Worm (Caenorhabditis elegans) whole organism, L1 larva: ENCODE data around the gene Y70C5A.2.

Experiments
- blmp-1 ChIP-seq: fragments of 150-350 bp; optimal IDR thresholded peaks from 2 replicates; lab custom pipeline; 2014; ENCODE audit warnings: missing biosample characterization, missing genetic modification characterization
- dpl-1 ChIP-seq, 3 experiments: fragments of 150-350 bp in 2 of 3; sonication (generic microtip) in 1 of 3; optimal IDR thresholded peaks; 2 replicates each; lab custom pipeline; 2014 to 2017; ENCODE audit warnings: missing biosample characterization in 3 of 3, missing genetic modification characterization in 3 of 3, missing genetic modification reagents in 3 of 3
- nhr-12 ChIP-seq: sonication (generic microtip); optimal IDR thresholded peaks from 2 replicates; lab custom pipeline; 2017; ENCODE audit warnings: missing biosample characterization, missing genetic modification characterization
- nhr-20 ChIP-seq: sonication (generic microtip); optimal IDR thresholded peaks from 2 replicates; lab custom pipeline; 2016; ENCODE audit warnings: mild to moderate bottlenecking, missing genetic modification characterization, missing compliant biosample characterization
- nhr-77 ChIP-seq: fragments of 150-350 bp; optimal IDR thresholded peaks from 2 replicates; lab custom pipeline; 2014; ENCODE audit warnings: missing biosample characterization, missing genetic modification characterization
- unc-62 ChIP-seq: fragments of 150-350 bp; optimal IDR thresholded peaks from 2 replicates; lab custom pipeline; 2014; ENCODE audit warnings: missing biosample characterization, missing genetic modification reagents, missing genetic modification characterization

DNA sequence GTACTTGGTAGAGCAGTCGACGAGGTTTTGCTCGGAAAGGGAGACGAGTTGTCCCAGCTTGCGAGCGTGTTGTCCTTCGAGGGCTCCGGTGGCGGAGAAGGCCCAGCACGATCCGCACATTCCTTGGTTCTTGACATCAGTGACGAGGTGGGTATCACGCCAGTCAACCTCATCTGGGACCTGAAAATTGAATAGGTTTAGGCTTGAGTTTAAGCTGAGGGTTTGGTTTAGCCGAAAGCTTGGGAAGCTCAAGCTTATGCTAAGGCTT, 29.3 kb downstream of the Y70C5A.2 start:
- TF ChIP-seq dpl-1 (GFP tag; optimal IDR thresholded peaks at IDR 0.05; lab: Kevin White, UChicago) (no peak), nhr-12 (tag; lab: Kevin White, UChicago) (no peak), nhr-20 (tag; lab: Kevin White, UChicago) (no peak), blmp-1 (tag; lab: Kevin White, UChicago) (no peak), unc-62 (no peak), nhr-77 (no peak)
